Worm (Caenorhabditis elegans) whole organism, early embryonic: ENCODE data around the gene F22B5.5.

Experiments used
- F13C5.2 ChIP-seq: sonication (generic microtip); optimal IDR thresholded peaks from 2 replicates; lab custom pipeline; 2017; ENCODE audit warnings: mild to moderate bottlenecking, missing genetic modification characterization, inconsistent platforms, missing compliant biosample characterization
- ama-1 ChIP-seq: fragments of 150-350 bp; optimal IDR thresholded peaks from 2 replicates; lab custom pipeline; 2014
- flt-1 ChIP-seq: fragments of 200-800 bp; sonication (Bioruptor generic); IDR thresholded peaks from 2 replicates; pipeline ENCODE4 v1.3.6; 2022; ENCODE audit warnings: missing genetic modification characterization, missing compliant biosample characterization
- hmbx-1 ChIP-seq: sonication (generic microtip); optimal IDR thresholded peaks from 2 replicates; lab custom pipeline; 2016; ENCODE audit warnings: mild to moderate bottlenecking, missing genetic modification characterization, missing compliant biosample characterization
- hmg-4 ChIP-seq: fragments of 200-800 bp; sonication (Bioruptor generic); optimal IDR thresholded peaks from 2 replicates; lab custom pipeline; 2018; ENCODE audit warnings: mild to moderate bottlenecking, missing genetic modification characterization, missing compliant biosample characterization
- sea-1 ChIP-seq: fragments of 200-800 bp; sonication (Bioruptor generic); conservative IDR thresholded peaks from 2 replicates; pipeline ENCODE4 v1.3.6; 2022; ENCODE audit warnings: missing genetic modification characterization, missing compliant biosample characterization

DNA sequence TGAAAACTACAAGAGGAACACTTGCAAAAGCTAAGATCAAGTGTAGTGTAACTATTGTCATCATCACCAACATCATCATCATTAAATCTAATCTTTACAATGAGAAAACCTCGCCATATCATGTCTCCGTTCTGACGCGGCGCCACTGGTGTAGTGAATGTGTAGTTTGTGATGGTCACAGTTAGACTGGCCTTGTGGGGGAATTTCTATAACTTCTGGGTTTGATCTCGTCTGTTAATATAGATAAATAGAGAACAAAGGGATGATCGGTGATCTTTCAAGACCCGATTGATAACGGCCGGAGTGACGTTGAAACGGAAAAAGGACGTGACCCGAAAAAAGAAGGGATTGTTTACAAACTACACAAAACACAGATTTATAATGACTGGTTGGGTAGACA lies 13.6 kb downstream of the F22B5.5 start:
- TF ChIP-seq hmg-4 (GFP tag; lab: Kevin White, UChicago) (no peak), flt-1 (GFP tag; lab: Robert Waterston, UW) (no peak), F13C5.2 (tag; lab: Kevin White, UChicago) (no peak), hmbx-1 (no peak), ama-1 (lab: Kevin White, UChicago) (no peak), sea-1 (GFP tag; lab: Robert Waterston, UW) (no peak)
